Worm (Caenorhabditis elegans) whole organism, L4 larva: ENCODE results near the gene F38A5.2.
A peak's percentile ranks its signal among the peaks of the same experiment; 100 is the strongest.

Source experiments
- F37D6.2 ChIP-seq: sonication (generic microtip); optimal IDR thresholded peaks from 2 replicates; lab custom pipeline; 2016; ENCODE audit warnings: mild to moderate bottlenecking, missing genetic modification characterization, missing compliant biosample characterization
- T26A8.4 ChIP-seq: fragments of 200-800 bp; sonication (Bioruptor generic); IDR thresholded peaks from 2 replicates; pipeline ENCODE4 v1.3.6; 2022; ENCODE audit warnings: missing genetic modification characterization, missing compliant biosample characterization
- aha-1 ChIP-seq: fragments of 150-350 bp; peaks from one replicate; lab custom pipeline; 2014; ENCODE audit warnings: missing biosample characterization, missing genetic modification characterization
- arid-1 ChIP-seq: fragments of 200-800 bp; sonication (Bioruptor generic); conservative IDR thresholded peaks from 2 replicates; pipeline ENCODE4 v1.3.6; 2022; ENCODE audit warnings: missing genetic modification reagents, missing genetic modification characterization, missing compliant biosample characterization
- attf-4 ChIP-seq: sonication (generic microtip); optimal IDR thresholded peaks from 3 replicates; lab custom pipeline; 2017; ENCODE audit warnings: missing biosample characterization, missing genetic modification characterization
- ceh-20 ChIP-seq: fragments of 200-800 bp; sonication (Bioruptor generic); IDR thresholded peaks from 2 replicates; pipeline ENCODE4 v1.3.6; 2022; ENCODE audit warnings: missing genetic modification reagents, missing genetic modification characterization, missing compliant biosample characterization
- ceh-44 ChIP-seq: fragments of 200-800 bp; sonication (Bioruptor generic); IDR thresholded peaks from 2 replicates; pipeline ENCODE4 v1.3.6; 2022; ENCODE audit warnings: missing genetic modification reagents, missing genetic modification characterization, missing compliant biosample characterization
- cey-2 ChIP-seq: sonication (generic microtip); optimal IDR thresholded peaks from 3 replicates; lab custom pipeline; 2017; ENCODE audit warnings: missing genetic modification characterization, mild to moderate bottlenecking, missing compliant biosample characterization, antibody characterized with exemption, borderline replicate concordance; ENCODE audit not compliant: insufficient read depth
- daf-12 ChIP-seq: fragments of 150-350 bp; optimal IDR thresholded peaks from 2 replicates; lab custom pipeline; 2014; ENCODE audit warnings: missing biosample characterization, missing genetic modification reagents, missing genetic modification characterization
- daf-16 ChIP-seq, 3 experiments: sonication (generic microtip); optimal IDR thresholded peaks; 2 replicates each; lab custom pipeline; 2016 to 2017; ENCODE audit warnings: missing genetic modification characterization in 3 of 3, missing genetic modification reagents in 3 of 3, mild to moderate bottlenecking in 2 of 3, missing compliant biosample characterization in 2 of 3, missing biosample characterization in 1 of 3, moderate library complexity in 1 of 3
- daf-19 ChIP-seq: fragments of 200-800 bp; sonication (Bioruptor generic); conservative IDR thresholded peaks from 2 replicates; pipeline ENCODE4 v1.3.6; 2022; ENCODE audit warnings: missing genetic modification characterization, missing compliant biosample characterization
- daf-8 ChIP-seq: fragments of 200-800 bp; sonication (Bioruptor generic); IDR thresholded peaks from 2 replicates; pipeline ENCODE4 v1.3.6; 2022; ENCODE audit warnings: missing genetic modification characterization, missing compliant biosample characterization
- dve-1 ChIP-seq: sonication (generic microtip); optimal IDR thresholded peaks from 2 replicates; lab custom pipeline; 2017; ENCODE audit warnings: antibody characterized with exemption, mild to moderate bottlenecking, missing genetic modification characterization, missing compliant biosample characterization; ENCODE audit not compliant: insufficient read depth
- egl-43 ChIP-seq: fragments of 200-800 bp; sonication (Bioruptor generic); IDR thresholded peaks from 2 replicates; pipeline ENCODE4 v1.3.6; 2022; ENCODE audit warnings: missing genetic modification reagents, missing genetic modification characterization, missing compliant biosample characterization
- hif-1 ChIP-seq, 2 experiments: sonication (generic microtip); optimal IDR thresholded peaks; 2 replicates each; lab custom pipeline; 2016 to 2017; ENCODE audit warnings: missing compliant biosample characterization in 2 of 2, missing genetic modification characterization in 2 of 2, missing genetic modification reagents in 2 of 2, missing genotype in 2 of 2, mild to moderate bottlenecking in 1 of 2
- hlh-11 ChIP-seq: fragments of 200-800 bp; sonication (Bioruptor generic); optimal IDR thresholded peaks from 2 replicates; lab custom pipeline; 2018; ENCODE audit warnings: mild to moderate bottlenecking, missing genetic modification characterization, missing compliant biosample characterization
- hmg-1.1 ChIP-seq: fragments of 200-800 bp; sonication (Bioruptor generic); IDR thresholded peaks from 2 replicates; pipeline ENCODE4 v1.3.6; 2022; ENCODE audit warnings: missing genetic modification reagents, missing genetic modification characterization, missing compliant biosample characterization
- lin-13 ChIP-seq: fragments of 150-350 bp; optimal IDR thresholded peaks from 2 replicates; lab custom pipeline; 2014; ENCODE audit warnings: missing biosample characterization, missing genetic modification reagents, missing genetic modification characterization
- lin-38 ChIP-seq: fragments of 200-800 bp; sonication (Bioruptor generic); IDR thresholded peaks from 2 replicates; pipeline ENCODE4 v1.3.6; 2022; ENCODE audit warnings: missing genetic modification reagents, missing genetic modification characterization, missing compliant biosample characterization
- lsy-2 ChIP-seq, 2 experiments: fragments of 150-350 bp in 1 of 2; sonication (generic microtip) in 1 of 2; optimal IDR thresholded peaks; 2 replicates each; lab custom pipeline; 2014 to 2017; ENCODE audit warnings: missing biosample characterization in 2 of 2, missing genetic modification characterization in 2 of 2
- madf-5 ChIP-seq, 2 experiments: fragments of 200-800 bp; sonication (Bioruptor generic); IDR thresholded peaks; 2 replicates each; pipeline ENCODE4 v1.3.6; 2022; ENCODE audit warnings: missing compliant biosample characterization in 2 of 2, missing genetic modification characterization in 2 of 2
- madf-9 ChIP-seq: fragments of 200-800 bp; sonication (Bioruptor generic); conservative IDR thresholded peaks from 2 replicates; pipeline ENCODE4 v1.3.6; 2022; ENCODE audit warnings: missing genetic modification reagents, missing genetic modification characterization, missing compliant biosample characterization
- mep-1 ChIP-seq: fragments of 150-350 bp; sonication (generic microtip); optimal IDR thresholded peaks from 3 replicates; lab custom pipeline; 2014; ENCODE audit warnings: missing biosample characterization, missing genetic modification characterization
- mes-2 ChIP-seq: sonication (generic microtip); optimal IDR thresholded peaks from 2 replicates; lab custom pipeline; 2016; ENCODE audit warnings: missing genotype, mild to moderate bottlenecking, missing genetic modification characterization, missing compliant biosample characterization; ENCODE audit not compliant: poor library complexity, severe bottlenecking
- mxl-3 ChIP-seq: fragments of 200-800 bp; sonication (Bioruptor generic); optimal IDR thresholded peaks from 2 replicates; lab custom pipeline; 2018; ENCODE audit warnings: mild to moderate bottlenecking, missing genetic modification characterization, missing compliant biosample characterization
- nhr-102 ChIP-seq: sonication (generic microtip); optimal IDR thresholded peaks from 2 replicates; lab custom pipeline; 2016; ENCODE audit warnings: mild to moderate bottlenecking, missing genetic modification characterization, moderate library complexity, missing compliant biosample characterization
- nhr-25 ChIP-seq: sonication (generic microtip); optimal IDR thresholded peaks from 2 replicates; lab custom pipeline; 2017; ENCODE audit warnings: missing genetic modification characterization, mild to moderate bottlenecking, missing compliant biosample characterization, antibody characterized with exemption, moderate library complexity, borderline replicate concordance; ENCODE audit not compliant: insufficient read depth
- nhr-28 ChIP-seq: fragments of 150-350 bp; optimal IDR thresholded peaks from 2 replicates; lab custom pipeline; 2014; ENCODE audit warnings: missing biosample characterization, missing genetic modification characterization
- nhr-42 ChIP-seq: fragments of 200-800 bp; sonication (Bioruptor generic); IDR thresholded peaks from 2 replicates; pipeline ENCODE4 v1.3.6; 2022; ENCODE audit warnings: missing genetic modification characterization, missing compliant biosample characterization
- nhr-6 ChIP-seq: fragments of 150-350 bp; optimal IDR thresholded peaks from 2 replicates; lab custom pipeline; 2014; ENCODE audit warnings: missing biosample characterization, missing genetic modification characterization
- nhr-77 ChIP-seq: fragments of 150-350 bp; optimal IDR thresholded peaks from 2 replicates; lab custom pipeline; 2014; ENCODE audit warnings: missing biosample characterization, missing genetic modification characterization
- pha-4 ChIP-seq, 2 experiments: fragments of 150-350 bp in 1 of 2; fragments of 200-800 bp in 1 of 2; sonication (Bioruptor generic) in 1 of 2; IDR thresholded peaks in 1 of 2; optimal IDR thresholded peaks in 1 of 2; 2 replicates each; pipeline versions ENCODE4 v1.3.6 to Lab custom; 2014 to 2022; ENCODE audit warnings: missing genetic modification characterization in 2 of 2, missing genetic modification reagents in 2 of 2, missing biosample characterization in 1 of 2, missing compliant biosample characterization in 1 of 2
- rbr-2 ChIP-seq: sonication (generic microtip); optimal IDR thresholded peaks from 2 replicates; lab custom pipeline; 2016; ENCODE audit warnings: missing genotype, missing genetic modification characterization, missing compliant biosample characterization
- sdz-12 ChIP-seq: fragments of 200-800 bp; sonication (Bioruptor generic); optimal IDR thresholded peaks from 2 replicates; lab custom pipeline; 2018; ENCODE audit warnings: mild to moderate bottlenecking, missing genetic modification characterization, missing compliant biosample characterization
- snpc-1.2 ChIP-seq: fragments of 200-800 bp; sonication (Bioruptor generic); IDR thresholded peaks from 2 replicates; pipeline ENCODE4 v1.3.6; 2022; ENCODE audit warnings: missing genetic modification reagents, missing genetic modification characterization, missing compliant biosample characterization
- spr-1 ChIP-seq: sonication (generic microtip); optimal IDR thresholded peaks from 2 replicates; lab custom pipeline; 2016; ENCODE audit warnings: mild to moderate bottlenecking, missing genetic modification characterization, missing compliant biosample characterization
- tag-97 ChIP-seq: fragments of 200-800 bp; sonication (Bioruptor generic); IDR thresholded peaks from 2 replicates; pipeline ENCODE4 v1.3.6; 2022; ENCODE audit warnings: missing genetic modification characterization, missing compliant biosample characterization
- tra-1 ChIP-seq: fragments of 200-800 bp; sonication (Bioruptor generic); IDR thresholded peaks from 2 replicates; pipeline ENCODE4 v1.3.6; 2022; ENCODE audit warnings: missing genetic modification reagents, missing genetic modification characterization, missing compliant biosample characterization
- unc-62 ChIP-seq, 3 experiments: fragments of 150-350 bp in 1 of 3; sonication (generic microtip); optimal IDR thresholded peaks in 2 of 3; peaks in 1 of 3; 1 replicate in 1 of 3; 2 replicates in 2 of 3; lab custom pipeline; 2014 to 2017; ENCODE audit warnings: missing biosample characterization in 3 of 3, missing genetic modification characterization in 3 of 3, missing genetic modification reagents in 3 of 3, missing genotype in 1 of 3
- vab-7 ChIP-seq: fragments of 200-800 bp; sonication (Bioruptor generic); IDR thresholded peaks from 2 replicates; pipeline ENCODE4 v1.3.6; 2022; ENCODE audit warnings: missing genetic modification reagents, missing genetic modification characterization, missing compliant biosample characterization

The F38A5.2 gene

DNA sequence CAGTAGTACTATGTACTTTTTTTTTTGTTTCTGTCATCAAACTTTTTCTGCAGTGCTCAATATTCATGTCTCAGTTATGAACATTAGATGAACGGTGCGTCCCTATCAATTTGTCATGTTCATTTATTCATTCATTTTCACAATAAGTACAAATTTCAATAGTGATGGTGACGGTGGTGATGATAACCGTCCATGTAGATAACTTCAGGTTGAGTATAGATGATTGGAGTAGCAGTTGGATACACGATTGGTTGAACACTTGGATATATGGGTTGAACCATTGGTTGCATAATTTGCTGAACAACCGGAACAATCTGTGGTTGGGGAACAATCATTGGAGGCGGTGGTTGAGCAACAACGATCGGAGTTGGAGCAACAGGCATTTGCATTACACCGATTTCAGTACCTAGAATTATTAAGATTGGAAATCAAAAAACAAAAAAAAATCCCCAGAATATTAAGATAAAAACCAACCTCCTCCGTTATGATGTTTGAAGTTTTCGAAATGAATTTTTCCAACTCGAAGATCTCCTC, 2.9 kb upstream of the F38A5.2 start (continued):
- TF ChIP-seq vab-7 (GFP tag; lab: Robert Waterston, UW) = no peak

DNA sequence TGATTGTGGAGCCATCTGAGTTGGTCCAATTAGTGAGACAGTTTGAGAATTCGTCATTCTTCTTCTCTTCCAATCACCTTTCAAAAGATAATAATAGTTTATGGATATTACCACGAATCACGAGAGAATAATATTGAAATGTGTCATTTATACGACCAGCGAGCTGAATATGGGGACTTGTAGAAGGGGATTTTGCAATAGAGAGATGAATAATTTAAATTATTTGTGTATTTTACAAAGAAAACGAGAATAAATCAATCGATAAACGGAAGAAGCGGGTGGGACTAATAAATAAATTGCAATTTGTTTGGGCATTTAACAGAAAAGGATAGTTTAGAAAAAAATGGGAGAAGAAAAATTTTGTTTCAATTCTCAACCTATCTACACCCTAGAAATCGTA, 2.6 kb downstream of the F38A5.2 start, which contains the start of gene odr-8:
odr-8 (minus strand) TSS at position 101 of the 400 bp plus-strand sequence.
- TF ChIP-seq madf-9 (GFP tag; lab: Robert Waterston, UW) = no peak
- no peak for TF ChIP-seq daf-8 (GFP tag; lab: Robert Waterston, UW)
- no peak; the same call in 1 of the 2 replicates for TF ChIP-seq lin-38 (GFP tag; lab: Robert Waterston, UW)
- no peak for TF ChIP-seq hmg-1.1 (GFP tag; lab: Robert Waterston, UW)
- TF ChIP-seq attf-4 = no peak
- no peak for TF ChIP-seq nhr-102
- TF ChIP-seq tag-97 = no peak
- no peak for TF ChIP-seq hif-1 (tag; optimal IDR thresholded peaks at IDR 0.05; lab: Kevin White, UChicago)
- no peak for TF ChIP-seq egl-43 (GFP tag; lab: Robert Waterston, UW)

DNA sequence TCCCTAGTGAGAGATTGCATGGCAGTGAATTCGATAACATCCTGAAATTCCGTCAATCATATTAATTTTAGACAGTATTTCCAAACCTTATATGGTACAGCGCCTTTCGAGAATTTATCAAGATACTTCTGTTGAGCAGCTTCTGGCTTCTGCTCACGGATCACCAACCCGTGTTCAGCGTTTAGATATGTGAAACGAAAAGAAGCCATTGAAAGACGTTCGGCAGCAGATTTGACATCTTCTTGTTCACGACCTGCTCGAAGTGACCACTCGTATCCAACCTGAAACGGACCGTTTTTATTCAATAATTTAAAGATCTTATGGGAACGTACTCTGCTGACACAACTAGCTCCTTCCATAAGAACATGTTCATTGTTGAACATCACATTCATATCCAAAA, 3.5 kb downstream of the F38A5.2 start:
- TF ChIP-seq aha-1 (tag; lab: Kevin White, UChicago) = peak; percentile 59
- TF ChIP-seq ceh-44 (GFP tag; lab: Robert Waterston, UW) = no peak
- TF ChIP-seq unc-62 (GFP tag; optimal IDR thresholded peaks at IDR 0.05 in 1 of 2; lab: Kevin White, UChicago) = peak in 1 of 2 experiments; percentile 94
- no peak for TF ChIP-seq unc-62 (tag; optimal IDR thresholded peaks at IDR 0.05; lab: Kevin White, UChicago)

DNA sequence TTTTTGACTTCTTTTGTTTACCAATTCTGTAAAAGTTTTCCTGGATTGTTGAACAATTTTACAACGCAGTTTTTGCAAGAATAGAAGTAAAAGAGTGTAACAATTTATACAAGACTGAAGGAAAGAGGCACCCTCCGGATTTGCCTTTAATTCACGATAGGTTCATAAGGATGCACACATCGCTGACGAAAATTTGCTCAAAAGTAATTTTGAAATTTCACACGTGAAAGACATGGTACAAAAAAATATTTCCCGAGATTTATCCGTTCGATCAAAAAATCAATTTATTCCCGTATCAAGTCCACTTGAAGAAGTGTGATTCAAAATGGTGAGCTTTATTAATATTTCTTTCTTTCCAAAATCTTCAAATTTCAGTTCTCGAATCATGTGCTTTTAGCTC, 7.3 kb downstream of the F38A5.2 start, which contains the start of gene C43G2.3:
C43G2.3 (plus strand) TSS at position 301 of the 400 bp plus-strand sequence.
- TF ChIP-seq nhr-28 (tag; lab: Kevin White, UChicago) (no peak), dve-1 (tag; lab: Kevin White, UChicago) (no peak), nhr-25 (no peak), spr-1 (tag; lab: Kevin White, UChicago) (no peak), F37D6.2 (tag; lab: Kevin White, UChicago) (no peak), rbr-2 (tag; lab: Kevin White, UChicago) (no peak), cey-2 (tag; lab: Kevin White, UChicago) (no peak), egl-43 (GFP tag; lab: Robert Waterston, UW) (no peak), nhr-6 (tag; lab: Kevin White, UChicago) (no peak), nhr-77 (tag; lab: Kevin White, UChicago) (no peak), snpc-1.2 (no peak), daf-19 (GFP tag; lab: Robert Waterston, UW) (no peak), unc-62 (GFP tag; optimal IDR thresholded peaks at IDR 0.05 in 1 of 2; lab: Kevin White, UChicago) (no peak), unc-62 (tag; optimal IDR thresholded peaks at IDR 0.05; lab: Kevin White, UChicago) (no peak)

DNA sequence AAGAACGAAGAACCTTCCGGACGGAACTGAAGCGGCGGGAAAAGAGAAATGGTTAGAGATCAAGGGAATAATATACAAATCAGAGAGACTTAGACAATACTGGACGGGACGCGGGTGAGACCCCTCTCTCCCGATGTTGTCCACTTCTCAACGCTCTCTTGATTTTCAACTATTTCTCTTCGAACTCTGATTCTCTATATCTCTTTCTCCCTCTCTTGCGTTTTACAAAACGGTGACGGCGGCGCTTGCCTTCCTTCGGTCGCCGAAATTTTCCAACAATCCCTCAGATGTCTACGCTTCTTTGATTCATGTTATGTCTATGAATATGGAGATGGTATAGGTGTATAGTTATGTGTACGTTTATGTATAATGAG, 8.5 kb downstream of the F38A5.2 start:
- TF ChIP-seq mes-2 (tag; lab: Kevin White, UChicago) (peak; percentile 41), madf-5 (GFP tag; IDR thresholded peaks at IDR 0.05; lab: Robert Waterston, UW) (no peak), nhr-42 (GFP tag; lab: Robert Waterston, UW) (no peak), lin-13 (GFP tag; lab: Kevin White, UChicago) (peak; percentile 16), sdz-12 (no peak), tra-1 (GFP tag; lab: Robert Waterston, UW) (no peak), lin-38 (GFP tag; lab: Robert Waterston, UW) (peak; percentile 49), arid-1 (GFP tag; lab: Robert Waterston, UW) (0 out of 2 replicates have a peak, but pooled peaks have one; percentile 36), daf-16 (GFP tag; optimal IDR thresholded peaks at IDR 0.05; lab: Kevin White, UChicago) (peak in 1 of 2 experiments; percentile 1), daf-16 (tag; optimal IDR thresholded peaks at IDR 0.05; lab: Kevin White, UChicago) (peak; percentile 67), lsy-2 (tag; optimal IDR thresholded peaks at IDR 0.05; lab: Kevin White, UChicago) (peak in 1 of 2 experiments; percentile 27), pha-4 (GFP tag; IDR thresholded peaks at IDR 0.05; lab: Robert Waterston, UW) (no peak), pha-4 (tag; optimal IDR thresholded peaks at IDR 0.05; lab: Kevin White, UChicago) (peak; percentile 32), nhr-102 (peak; percentile 26), hlh-11 (tag; lab: Kevin White, UChicago) (peak; percentile 81), hmg-1.1 (GFP tag; lab: Robert Waterston, UW) (peak; percentile 45), mxl-3 (GFP tag; lab: Kevin White, UChicago) (peak; percentile 30), madf-9 (GFP tag; lab: Robert Waterston, UW) (peak; percentile 49; the same call in 1 of the 2 replicates), daf-12 (tag; lab: Kevin White, UChicago) (no peak), mep-1 (tag; lab: Kevin White, UChicago) (peak; percentile 65), ceh-20 (GFP tag; lab: Robert Waterston, UW) (no peak), T26A8.4 (GFP tag; lab: Robert Waterston, UW) (0 out of 2 replicates have a peak, but pooled peaks have one; percentile 13)
